Worm (Caenorhabditis elegans): ENCODE measurements around the gene ppm-1.D.

ce11 chrIII:2362648-2363047 is 31.3 kb downstream of the ppm-1.D start, which contains the start of gene srd-69:
- TF ChIP-seq snpc-4 (tag; optimal IDR thresholded peaks at IDR 0.05) (no peak), aly-2 (tag; optimal IDR thresholded peaks at IDR 0.05) (no peak), unc-62 (GFP tag; optimal IDR thresholded peaks at IDR 0.05) (no peak), F13H6.1 (tag; optimal IDR thresholded peaks at IDR 0.05) (no peak), egl-27 (tag; optimal IDR thresholded peaks at IDR 0.05) (no peak), nhr-77 (tag; optimal IDR thresholded peaks at IDR 0.05) (no peak), blmp-1 (tag; optimal IDR thresholded peaks at IDR 0.05; ENCODE audit: insufficient read depth) (no peak), ama-1 (optimal IDR thresholded peaks at IDR 0.05) (no peak), ceh-82 (tag; optimal IDR thresholded peaks at IDR 0.05) (no peak), nhr-237 (tag; optimal IDR thresholded peaks at IDR 0.05) (no peak)
